Worm (Caenorhabditis elegans) whole organism, L4/young adult: ENCODE measurements around the gene C48B4.6.

Experiments used
- W03F9.2 ChIP-seq: fragments of 150-350 bp; optimal IDR thresholded peaks from 2 replicates; lab custom pipeline; 2014; ENCODE audit warnings: missing biosample characterization, missing genetic modification characterization
- dao-5 ChIP-seq: sonication (generic microtip); optimal IDR thresholded peaks from 2 replicates; lab custom pipeline; 2016; ENCODE audit warnings: missing genotype, missing genetic modification characterization, moderate library complexity, missing compliant biosample characterization
- him-1 ChIP-seq: sonication (generic microtip); optimal IDR thresholded peaks from 2 replicates; lab custom pipeline; 2016; ENCODE audit warnings: missing genotype, missing genetic modification reagents, missing genetic modification characterization, missing compliant biosample characterization

The C48B4.6 gene

ce11 chrIII:9526851-9527250, 31.5 kb downstream of the C48B4.6 start, which contains the start of gene ZK1098.6:
TSS of gene ZK1098.6 (plus strand) at chrIII:9527151.
- TF ChIP-seq W03F9.2 = no peak
- TF ChIP-seq him-1 (tag; lab: Kevin White, UChicago) = no peak
- TF ChIP-seq dao-5 (tag; lab: Kevin White, UChicago) = no peak

ce11 chrIII:9525252-9525651, 33.1 kb downstream of the C48B4.6 start, which contains the start of gene trpp-3:
TSS of gene trpp-3 (plus strand) at chrIII:9525552.
- no peak for TF ChIP-seq W03F9.2
- no peak for TF ChIP-seq dao-5 (tag; lab: Kevin White, UChicago)
- TF ChIP-seq him-1 (tag; lab: Kevin White, UChicago) = no peak

ce11 chrIII:9523581-9523980, 34.8 kb downstream of the C48B4.6 start, which contains the start of gene mrps-23:
TSS of gene mrps-23 (minus strand) at chrIII:9523672.
- TF ChIP-seq W03F9.2 (no peak), dao-5 (tag; lab: Kevin White, UChicago) (no peak), him-1 (tag; lab: Kevin White, UChicago) (no peak)

ce11 chrIII:9521410-9522090, 36.8 kb downstream of the C48B4.6 start, which contains the start of the genes clu-1 and prp-40:
TSS of gene clu-1 (minus strand) at chrIII:9521460.
TSS of gene prp-40 (plus strand) at chrIII:9522075.
- TF ChIP-seq him-1 (tag; lab: Kevin White, UChicago) = no peak
- TF ChIP-seq W03F9.2 = peak; percentile 95
- TF ChIP-seq dao-5 (tag; lab: Kevin White, UChicago) = no peak

ce11 chrIII:9516148-9516547, 42.2 kb downstream of the C48B4.6 start, which contains the start of gene F55H2.7:
TSS of gene F55H2.7 (minus strand) at chrIII:9516248.
- no peak for TF ChIP-seq him-1 (tag; lab: Kevin White, UChicago)
- TF ChIP-seq dao-5 (tag; lab: Kevin White, UChicago) = no peak
- no peak for TF ChIP-seq W03F9.2

- TF ChIP-seq him-1 (tag; lab: Kevin White, UChicago) (no peak), dao-5 (tag; lab: Kevin White, UChicago) (no peak), W03F9.2 (no peak)
These were observed 44.8 kb downstream of the C48B4.6 start, which contains the start of gene F55H2.8 for ce11 chrIII:9513569-9513968. TSS of gene F55H2.8 (plus strand) at chrIII:9513869.

- TF ChIP-seq him-1 (tag; lab: Kevin White, UChicago) (no peak), dao-5 (tag; lab: Kevin White, UChicago) (no peak)
These were observed 45.4 kb downstream of the C48B4.6 start for ce11 chrIII:9513006-9513405.

- TF ChIP-seq him-1 (tag; lab: Kevin White, UChicago) (no peak), W03F9.2 (no peak), dao-5 (tag; lab: Kevin White, UChicago) (no peak)
These were observed 46.7 kb downstream of the C48B4.6 start for ce11 chrIII:9511660-9512059.

ce11 chrIII:9511055-9511520, 47.3 kb downstream of the C48B4.6 start, which contains the start of gene F55H2.5:
TSS of gene F55H2.5 (plus strand) at chrIII:9511470.
- TF ChIP-seq W03F9.2 (no peak), him-1 (tag; lab: Kevin White, UChicago) (no peak), dao-5 (tag; lab: Kevin White, UChicago) (no peak)

ce11 chrIII:9509764-9510370, 48.5 kb downstream of the C48B4.6 start:
- no peak for TF ChIP-seq W03F9.2
- TF ChIP-seq dao-5 (tag; lab: Kevin White, UChicago) = peak; percentile 46

ce11 chrIII:9507799-9508198, 50.6 kb downstream of the C48B4.6 start, which contains the start of gene vha-14:
TSS of gene vha-14 (plus strand) at chrIII:9508100.
- TF ChIP-seq W03F9.2 (peak; percentile 29), him-1 (tag; lab: Kevin White, UChicago) (no peak), dao-5 (tag; lab: Kevin White, UChicago) (no peak)
